Worm (Caenorhabditis elegans) whole organism, L2 larva: ENCODE results near the gene Y37D8A.4.

Experiments used
- alr-1 ChIP-seq: fragments of 150-350 bp; optimal IDR thresholded peaks from 2 replicates; lab custom pipeline; 2014; ENCODE audit warnings: missing biosample characterization, missing genetic modification characterization
- lsy-2 ChIP-seq, 2 experiments: fragments of 150-350 bp in 1 of 2; sonication (generic microtip) in 1 of 2; optimal IDR thresholded peaks; 2 replicates each; lab custom pipeline; 2014 to 2017; ENCODE audit warnings: missing biosample characterization in 2 of 2, missing genetic modification characterization in 2 of 2
- nhr-77 ChIP-seq: fragments of 150-350 bp; optimal IDR thresholded peaks from 2 replicates; lab custom pipeline; 2014; ENCODE audit warnings: missing biosample characterization, missing genetic modification characterization
- unc-55 ChIP-seq: fragments of 150-350 bp; sonication (generic microtip); optimal IDR thresholded peaks from 3 replicates; lab custom pipeline; 2014; ENCODE audit warnings: missing biosample characterization, missing genetic modification reagents, missing genetic modification characterization
- zag-1 ChIP-seq: fragments of 150-350 bp; optimal IDR thresholded peaks from 2 replicates; lab custom pipeline; 2014; ENCODE audit warnings: missing biosample characterization, missing genetic modification characterization

- TF ChIP-seq zag-1 (tag; lab: Kevin White, UChicago) (no peak), unc-55 (GFP tag; lab: Kevin White, UChicago) (peak; percentile 46), alr-1 (tag; lab: Kevin White, UChicago) (no peak), nhr-77 (tag; lab: Kevin White, UChicago) (no peak), lsy-2 (tag; optimal IDR thresholded peaks at IDR 0.05; lab: Kevin White, UChicago) (peak in 1 of 2 experiments; percentile 47)
Observed at ce11 chrIII:12821331-12821730, 17.4 kb downstream of the Y37D8A.4 start.
